Worm (Caenorhabditis elegans) whole organism, L1 larva: ENCODE results near the gene F55C5.10.

Source experiments
- C16A3.4 ChIP-seq: fragments of 150-350 bp; optimal IDR thresholded peaks from 2 replicates; lab custom pipeline; 2014; ENCODE audit warnings: missing biosample characterization, missing genetic modification characterization
- C34B4.2 ChIP-seq: sonication (generic microtip); optimal IDR thresholded peaks from 2 replicates; lab custom pipeline; 2017; ENCODE audit warnings: mild to moderate bottlenecking, missing genetic modification characterization, missing compliant biosample characterization
- aha-1 ChIP-seq: fragments of 150-350 bp; optimal IDR thresholded peaks from 2 replicates; lab custom pipeline; 2014; ENCODE audit warnings: missing biosample characterization, missing genetic modification characterization
- blmp-1 ChIP-seq: fragments of 150-350 bp; optimal IDR thresholded peaks from 2 replicates; lab custom pipeline; 2014; ENCODE audit warnings: missing biosample characterization, missing genetic modification characterization
- ceh-63 ChIP-seq: fragments of 200-800 bp; sonication (Bioruptor generic); optimal IDR thresholded peaks from 2 replicates; lab custom pipeline; 2018; ENCODE audit warnings: mild to moderate bottlenecking, missing genetic modification characterization, missing compliant biosample characterization
- ceh-8 ChIP-seq: fragments of 200-800 bp; sonication (Bioruptor generic); optimal IDR thresholded peaks from 2 replicates; lab custom pipeline; 2018; ENCODE audit warnings: mild to moderate bottlenecking, missing genetic modification characterization, moderate library complexity, missing compliant biosample characterization
- ceh-88 ChIP-seq: fragments of 200-800 bp; sonication (Bioruptor generic); IDR thresholded peaks from 2 replicates; pipeline ENCODE4 v1.3.6; 2022; ENCODE audit warnings: missing genetic modification characterization, missing compliant biosample characterization
- ces-1 ChIP-seq: fragments of 150-350 bp; optimal IDR thresholded peaks from 2 replicates; lab custom pipeline; 2014; ENCODE audit warnings: missing biosample characterization, missing genetic modification reagents, missing genetic modification characterization
- dpl-1 ChIP-seq, 3 experiments: fragments of 150-350 bp in 2 of 3; sonication (generic microtip) in 1 of 3; optimal IDR thresholded peaks; 2 replicates each; lab custom pipeline; 2014 to 2017; ENCODE audit warnings: missing biosample characterization in 3 of 3, missing genetic modification characterization in 3 of 3, missing genetic modification reagents in 3 of 3
- dsc-1 ChIP-seq: sonication (generic microtip); optimal IDR thresholded peaks from 2 replicates; lab custom pipeline; 2016; ENCODE audit warnings: mild to moderate bottlenecking, missing genetic modification characterization, missing compliant biosample characterization
- efl-3 ChIP-seq: fragments of 200-800 bp; sonication (Bioruptor generic); optimal IDR thresholded peaks from 2 replicates; lab custom pipeline; 2018; ENCODE audit warnings: mild to moderate bottlenecking, missing genetic modification characterization, missing compliant biosample characterization
- egl-27 ChIP-seq, 2 experiments: fragments of 150-350 bp in 1 of 2; sonication (generic microtip); optimal IDR thresholded peaks; 3 replicates each; lab custom pipeline; 2017 to 2018; ENCODE audit warnings: missing biosample characterization in 2 of 2, missing genetic modification characterization in 2 of 2, missing genetic modification reagents in 2 of 2
- elt-2 ChIP-seq: sonication (generic microtip); optimal IDR thresholded peaks from 2 replicates; lab custom pipeline; 2016; ENCODE audit warnings: missing genetic modification characterization, mild to moderate bottlenecking, inconsistent platforms, missing compliant biosample characterization, missing genetic modification reagents
- ets-5 ChIP-seq: fragments of 200-800 bp; sonication (Bioruptor generic); IDR thresholded peaks from 2 replicates; pipeline ENCODE4 v1.3.6; 2022; ENCODE audit warnings: missing genetic modification characterization, missing compliant biosample characterization
- fkh-10 ChIP-seq: sonication (generic microtip); optimal IDR thresholded peaks from 2 replicates; lab custom pipeline; 2017; ENCODE audit warnings: missing biosample characterization, missing genetic modification reagents, missing genetic modification characterization
- fkh-4 ChIP-seq: sonication (generic microtip); optimal IDR thresholded peaks from 2 replicates; lab custom pipeline; 2016; ENCODE audit warnings: missing compliant biosample characterization, missing genetic modification characterization, borderline replicate concordance
- fos-1 ChIP-seq: fragments of 150-350 bp; optimal IDR thresholded peaks from 2 replicates; lab custom pipeline; 2014; ENCODE audit warnings: missing biosample characterization, missing genetic modification characterization
- hlh-4 ChIP-seq: sonication (generic microtip); optimal IDR thresholded peaks from 2 replicates; lab custom pipeline; 2016; ENCODE audit warnings: mild to moderate bottlenecking, missing genetic modification characterization, missing compliant biosample characterization
- hpl-2 ChIP-seq: fragments of 150-350 bp; optimal IDR thresholded peaks from 2 replicates; lab custom pipeline; 2014; ENCODE audit warnings: missing biosample characterization, missing genetic modification reagents, missing genetic modification characterization
- irx-1 ChIP-seq: sonication (generic microtip); optimal IDR thresholded peaks from 2 replicates; lab custom pipeline; 2016; ENCODE audit warnings: missing genetic modification characterization, missing compliant biosample characterization
- isw-1 ChIP-seq: fragments of 200-800 bp; sonication (Bioruptor generic); IDR thresholded peaks from 2 replicates; pipeline ENCODE4 v1.3.6; 2022; ENCODE audit warnings: missing genetic modification characterization, missing compliant biosample characterization
- lin-15B ChIP-seq: fragments of 150-350 bp; sonication (generic microtip); optimal IDR thresholded peaks from 3 replicates; lab custom pipeline; 2014; ENCODE audit warnings: missing biosample characterization, missing genetic modification characterization
- lsy-2 ChIP-seq, 2 experiments: fragments of 150-350 bp; optimal IDR thresholded peaks; 2 replicates each; lab custom pipeline; 2014; ENCODE audit warnings: missing biosample characterization in 2 of 2, missing genetic modification characterization in 2 of 2
- mab-9 ChIP-seq: fragments of 200-800 bp; sonication (Bioruptor generic); IDR thresholded peaks from 2 replicates; pipeline ENCODE4 v1.3.6; 2022; ENCODE audit warnings: missing genetic modification reagents, missing genetic modification characterization, missing compliant biosample characterization
- mef-2 ChIP-seq: fragments of 150-350 bp; optimal IDR thresholded peaks from 2 replicates; lab custom pipeline; 2014; ENCODE audit warnings: missing biosample characterization, missing genetic modification characterization
- mep-1 ChIP-seq: fragments of 150-350 bp; optimal IDR thresholded peaks from 2 replicates; lab custom pipeline; 2014; ENCODE audit warnings: missing biosample characterization, missing genetic modification characterization
- nhr-11 ChIP-seq: fragments of 150-350 bp; optimal IDR thresholded peaks from 2 replicates; lab custom pipeline; 2014; ENCODE audit warnings: missing biosample characterization, missing genetic modification characterization
- nhr-19 ChIP-seq: fragments of 200-800 bp; sonication (Bioruptor generic); conservative IDR thresholded peaks from 2 replicates; pipeline ENCODE4 v1.3.6; 2022; ENCODE audit warnings: missing genetic modification characterization, missing compliant biosample characterization
- nhr-20 ChIP-seq: sonication (generic microtip); optimal IDR thresholded peaks from 2 replicates; lab custom pipeline; 2016; ENCODE audit warnings: mild to moderate bottlenecking, missing genetic modification characterization, missing compliant biosample characterization
- nhr-237 ChIP-seq: fragments of 150-350 bp; optimal IDR thresholded peaks from 2 replicates; lab custom pipeline; 2014; ENCODE audit warnings: missing biosample characterization, missing genetic modification characterization
- nhr-47 ChIP-seq: sonication (generic microtip); optimal IDR thresholded peaks from 2 replicates; lab custom pipeline; 2016; ENCODE audit warnings: mild to moderate bottlenecking, missing genetic modification characterization, moderate library complexity, missing compliant biosample characterization
- nhr-71 ChIP-seq: sonication (generic microtip); optimal IDR thresholded peaks from 2 replicates; lab custom pipeline; 2016; ENCODE audit warnings: mild to moderate bottlenecking, missing genetic modification characterization, moderate library complexity, missing compliant biosample characterization
- nhr-90 ChIP-seq: sonication (generic microtip); optimal IDR thresholded peaks from 2 replicates; lab custom pipeline; 2016; ENCODE audit warnings: mild to moderate bottlenecking, missing genetic modification characterization, missing compliant biosample characterization; ENCODE audit not compliant: poor library complexity
- pax-3 ChIP-seq: fragments of 200-800 bp; sonication (Bioruptor generic); optimal IDR thresholded peaks from 2 replicates; lab custom pipeline; 2018; ENCODE audit warnings: mild to moderate bottlenecking, missing genetic modification characterization, moderate library complexity, missing compliant biosample characterization
- pqm-1 ChIP-seq: sonication (generic microtip); optimal IDR thresholded peaks from 3 replicates; lab custom pipeline; 2017; ENCODE audit warnings: missing biosample characterization, missing genetic modification characterization
- rnt-1 ChIP-seq: sonication (generic microtip); optimal IDR thresholded peaks from 2 replicates; lab custom pipeline; 2016; ENCODE audit warnings: mild to moderate bottlenecking, missing genetic modification characterization, moderate library complexity, missing compliant biosample characterization
- snpc-4 ChIP-seq: fragments of 150-350 bp; optimal IDR thresholded peaks from 2 replicates; lab custom pipeline; 2014; ENCODE audit warnings: missing biosample characterization, missing genetic modification characterization
- snu-23 ChIP-seq: sonication (generic microtip); optimal IDR thresholded peaks from 2 replicates; lab custom pipeline; 2016; ENCODE audit warnings: missing genetic modification characterization, missing compliant biosample characterization
- sox-4 ChIP-seq: sonication (generic microtip); optimal IDR thresholded peaks from 2 replicates; lab custom pipeline; 2016; ENCODE audit warnings: missing genetic modification characterization, missing compliant biosample characterization
- sup-37 ChIP-seq: fragments of 200-800 bp; sonication (Bioruptor generic); optimal IDR thresholded peaks from 2 replicates; lab custom pipeline; 2018; ENCODE audit warnings: mild to moderate bottlenecking, missing genetic modification characterization, missing compliant biosample characterization
- swsn-7 ChIP-seq: sonication (generic microtip); optimal IDR thresholded peaks from 2 replicates; lab custom pipeline; 2016; ENCODE audit warnings: missing genetic modification characterization, missing compliant biosample characterization
- tbx-2 ChIP-seq: sonication (generic microtip); optimal IDR thresholded peaks from 2 replicates; lab custom pipeline; 2016; ENCODE audit warnings: missing genetic modification characterization, missing compliant biosample characterization
- tlp-1 ChIP-seq: fragments of 150-350 bp; optimal IDR thresholded peaks from 2 replicates; lab custom pipeline; 2014; ENCODE audit warnings: missing biosample characterization, missing genetic modification characterization
- unc-130 ChIP-seq: fragments of 150-350 bp; optimal IDR thresholded peaks from 2 replicates; lab custom pipeline; 2017; ENCODE audit warnings: missing biosample characterization, missing genetic modification characterization, inconsistent platforms
- unc-30 ChIP-seq: sonication (generic microtip); optimal IDR thresholded peaks from 2 replicates; lab custom pipeline; 2017; ENCODE audit warnings: missing biosample characterization, missing genetic modification characterization
- unc-62 ChIP-seq: fragments of 150-350 bp; optimal IDR thresholded peaks from 2 replicates; lab custom pipeline; 2014; ENCODE audit warnings: missing biosample characterization, missing genetic modification reagents, missing genetic modification characterization
- unc-86 ChIP-seq: sonication (generic microtip); optimal IDR thresholded peaks from 2 replicates; lab custom pipeline; 2016; ENCODE audit warnings: missing genetic modification characterization, missing compliant biosample characterization
- unc-98 ChIP-seq: fragments of 200-800 bp; sonication (Bioruptor generic); IDR thresholded peaks from 2 replicates; pipeline ENCODE4 v1.3.6; 2022; ENCODE audit warnings: missing genetic modification characterization, missing compliant biosample characterization
- vab-15 ChIP-seq: sonication (generic microtip); optimal IDR thresholded peaks from 2 replicates; lab custom pipeline; 2017; ENCODE audit warnings: missing genotype, mild to moderate bottlenecking, missing genetic modification characterization, missing compliant biosample characterization
- zip-4 ChIP-seq: fragments of 200-800 bp; sonication (Bioruptor generic); optimal IDR thresholded peaks from 2 replicates; lab custom pipeline; 2018; ENCODE audit warnings: mild to moderate bottlenecking, missing genetic modification characterization, moderate library complexity, missing compliant biosample characterization
- ztf-11 ChIP-seq, 2 experiments: sonication (generic microtip); optimal IDR thresholded peaks; 2 replicates each; lab custom pipeline; 2016 to 2017; ENCODE audit warnings: missing genetic modification characterization in 2 of 2, missing biosample characterization in 1 of 2, missing compliant biosample characterization in 1 of 2
- ztf-4 ChIP-seq: fragments of 150-350 bp; optimal IDR thresholded peaks from 2 replicates; lab custom pipeline; 2014; ENCODE audit warnings: missing biosample characterization, missing genetic modification characterization

F55C5.10 gene

DNA sequence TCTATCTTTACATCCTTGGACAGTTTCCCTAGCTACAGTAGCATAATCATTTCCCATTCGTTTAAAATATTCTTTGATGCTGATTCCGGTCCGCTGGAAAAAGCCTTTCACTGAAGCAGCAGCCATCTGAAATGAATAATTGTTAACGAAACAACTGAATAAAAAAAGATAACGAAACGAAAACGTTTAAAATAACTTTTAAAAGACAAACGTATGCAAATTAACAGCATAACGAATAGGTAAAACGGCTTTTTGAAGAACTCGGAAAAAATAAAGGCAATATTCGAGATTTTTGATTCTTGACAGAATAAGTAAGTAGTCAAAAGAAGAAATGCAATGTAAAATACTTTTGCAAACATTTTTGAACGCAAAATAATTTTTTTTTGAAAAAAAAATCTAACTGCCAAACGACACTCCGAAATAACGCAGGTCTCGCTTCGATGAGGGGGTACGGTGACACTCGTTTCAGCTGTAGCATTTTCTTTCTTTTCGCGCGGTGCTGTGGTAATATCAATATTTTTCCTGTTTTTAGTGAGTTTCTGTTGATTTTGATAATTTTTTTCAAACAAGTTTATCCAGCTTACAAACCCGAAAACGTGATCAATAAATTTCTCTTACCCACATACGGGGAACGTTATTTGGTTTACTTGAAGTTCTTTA lies 34.7 kb downstream of the F55C5.10 start, which contains the start of the genes R04F11.5 and R04F11.2 (continued):
- peak; percentile 94 for TF ChIP-seq C16A3.4
- TF ChIP-seq aha-1 (tag; lab: Kevin White, UChicago) = no peak
- no peak for TF ChIP-seq ets-5
- no peak for TF ChIP-seq sup-37 (GFP tag; lab: Kevin White, UChicago)
- TF ChIP-seq lsy-2 (tag; optimal IDR thresholded peaks at IDR 0.05; lab: Kevin White, UChicago) = peak; percentile 99
- no peak for TF ChIP-seq ztf-11 (tag; optimal IDR thresholded peaks at IDR 0.05; lab: Kevin White, UChicago)
- peak; percentile 2 for TF ChIP-seq hpl-2 (GFP tag; lab: Kevin White, UChicago)
- TF ChIP-seq rnt-1 (tag; lab: Kevin White, UChicago) = peak; percentile 68
- peak; percentile 74 for TF ChIP-seq snpc-4 (tag; lab: Kevin White, UChicago)
- TF ChIP-seq egl-27 (tag; optimal IDR thresholded peaks at IDR 0.05; lab: Kevin White, UChicago) = no peak
- TF ChIP-seq unc-86 (tag; lab: Kevin White, UChicago) = peak; percentile 50
- peak; percentile 71 for TF ChIP-seq nhr-90 (tag; lab: Kevin White, UChicago)
- peak; percentile 71 for TF ChIP-seq swsn-7 (tag; lab: Kevin White, UChicago)
- TF ChIP-seq ces-1 (GFP tag; lab: Kevin White, UChicago) = no peak
- no peak for TF ChIP-seq unc-62 (GFP tag; lab: Kevin White, UChicago)
- TF ChIP-seq fkh-4 (tag; lab: Kevin White, UChicago) = no peak
- peak; percentile 84 for TF ChIP-seq nhr-71 (tag; lab: Kevin White, UChicago)
- no peak for TF ChIP-seq efl-3 (GFP tag; lab: Kevin White, UChicago)
- peak; percentile 80 to 88 (median 82) for TF ChIP-seq dpl-1 (GFP tag; optimal IDR thresholded peaks at IDR 0.05; lab: Kevin White, UChicago)
- no peak for TF ChIP-seq mef-2 (tag; lab: Kevin White, UChicago)
- TF ChIP-seq dsc-1 (tag; lab: Kevin White, UChicago) = peak; percentile 49
- peak; percentile 69 for TF ChIP-seq tbx-2 (tag; lab: Kevin White, UChicago)
- TF ChIP-seq pax-3 (tag; lab: Kevin White, UChicago) = peak; percentile 34
- TF ChIP-seq nhr-19 (GFP tag; lab: Robert Waterston, UW) = peak; percentile 72
- TF ChIP-seq unc-98 (GFP tag; lab: Robert Waterston, UW) = no peak
- TF ChIP-seq ceh-63 (GFP tag; lab: Kevin White, UChicago) = no peak
- TF ChIP-seq elt-2 (tag; lab: Kevin White, UChicago) = no peak
- TF ChIP-seq nhr-20 (tag; lab: Kevin White, UChicago) = peak; percentile 76
- no peak for TF ChIP-seq tlp-1 (tag; lab: Kevin White, UChicago)
- TF ChIP-seq fos-1 (tag; lab: Kevin White, UChicago) = peak; percentile 71
- TF ChIP-seq snu-23 (GFP tag; lab: Kevin White, UChicago) = peak; percentile 86
- TF ChIP-seq nhr-47 = peak; percentile 77
- TF ChIP-seq nhr-237 = peak; percentile 31
- no peak for TF ChIP-seq fkh-10 (GFP tag; lab: Kevin White, UChicago)
- TF ChIP-seq hlh-4 (tag; lab: Kevin White, UChicago) = no peak
- no peak for TF ChIP-seq sox-4
- TF ChIP-seq mep-1 (tag; lab: Kevin White, UChicago) = peak; percentile 92
- TF ChIP-seq ceh-88 = peak; percentile 7; the same call in 1 of the 2 replicates
- TF ChIP-seq isw-1 (GFP tag; lab: Robert Waterston, UW) = peak; percentile 67
- TF ChIP-seq pqm-1 (tag; lab: Kevin White, UChicago) = no peak
- peak; percentile 78 for TF ChIP-seq blmp-1 (tag; lab: Kevin White, UChicago)
- TF ChIP-seq unc-130 = peak; percentile 82
- no peak for TF ChIP-seq C34B4.2 (tag; lab: Kevin White, UChicago)
- no peak for TF ChIP-seq unc-30 (tag; lab: Kevin White, UChicago)
- TF ChIP-seq ztf-4 (tag; lab: Kevin White, UChicago) = no peak
- TF ChIP-seq lin-15B (tag; lab: Kevin White, UChicago) = peak; percentile 80
- peak; percentile 34 for TF ChIP-seq nhr-11 (tag; lab: Kevin White, UChicago)
- no peak for TF ChIP-seq ceh-8
- peak; percentile 49 for TF ChIP-seq irx-1 (tag; lab: Kevin White, UChicago)
- TF ChIP-seq vab-15 = no peak
- TF ChIP-seq mab-9 (GFP tag; lab: Robert Waterston, UW) = no peak
- TF ChIP-seq zip-4 (GFP tag; lab: Kevin White, UChicago) = peak; percentile 18
